Worm (Caenorhabditis elegans) whole organism, L3 larva: ENCODE results near the gene ttm-2.

ENCODE experiments used
- sea-2 ChIP-seq: fragments of 150-350 bp; sonication (generic microtip); optimal IDR thresholded peaks from 4 replicates; lab custom pipeline; 2014; ENCODE audit warnings: missing biosample characterization, missing genetic modification reagents, missing genetic modification characterization
- ztf-11 ChIP-seq: fragments of 150-350 bp; optimal IDR thresholded peaks from 2 replicates; lab custom pipeline; 2014; ENCODE audit warnings: missing biosample characterization, missing genetic modification characterization

DNA sequence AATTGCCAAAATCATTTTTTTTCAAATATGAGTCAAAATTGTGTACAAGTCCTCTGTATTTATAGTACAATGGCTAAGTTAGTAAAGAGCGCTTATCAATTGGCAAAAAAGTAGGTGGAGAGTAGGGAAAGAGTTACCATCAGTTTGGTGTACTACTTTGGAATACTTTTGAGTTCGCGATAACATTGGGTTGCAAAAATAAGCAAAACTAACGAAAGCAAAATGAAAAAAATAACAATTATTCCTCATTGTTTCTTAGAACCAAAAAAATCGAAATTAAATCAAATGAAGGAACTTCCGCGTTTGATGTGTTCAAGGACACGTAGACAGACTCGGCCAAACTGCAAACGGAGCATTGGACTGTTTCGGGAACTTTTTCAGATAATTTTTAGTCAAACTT lies 9.4 kb downstream of the ttm-2 start, which contains the start of gene C27D9.2:
- TF ChIP-seq ztf-11 (tag; lab: Kevin White, UChicago), result no peak
- no peak for TF ChIP-seq sea-2
